Fruit fly (Drosophila melanogaster): ENCODE measurements around the gene lwr.

lwr gene

dm6 chr2L:501622-502021 lies 40.8 kb downstream of the lwr start:
- no peak for TF ChIP-seq CG17801 (GFP tag; optimal IDR thresholded peaks at IDR 0.05; ENCODE audit: partially characterized antibody)

dm6 chr2L:499939-500338 lies 42.4 kb downstream of the lwr start:
- TF ChIP-seq CG17801 (GFP tag; optimal IDR thresholded peaks at IDR 0.05; ENCODE audit: partially characterized antibody), result no peak

- no peak for TF ChIP-seq CG17801 (GFP tag; optimal IDR thresholded peaks at IDR 0.05; ENCODE audit: partially characterized antibody)
Measured at dm6 chr2L:498474-498821, 43.9 kb downstream of the lwr start.

dm6 chr2L:497657-498473 lies 44.5 kb downstream of the lwr start:
- TF ChIP-seq CG17801 (GFP tag; optimal IDR thresholded peaks at IDR 0.05; ENCODE audit: partially characterized antibody), result no peak

- no peak for TF ChIP-seq CG17801 (GFP tag; optimal IDR thresholded peaks at IDR 0.05; ENCODE audit: partially characterized antibody)
Measured at dm6 chr2L:496841-497240, 45.5 kb downstream of the lwr start.

dm6 chr2L:496436-496835 lies 45.9 kb downstream of the lwr start:
- no peak for TF ChIP-seq CG17801 (GFP tag; optimal IDR thresholded peaks at IDR 0.05; ENCODE audit: partially characterized antibody)

dm6 chr2L:495381-496240 lies 46.8 kb downstream of the lwr start:
- TF ChIP-seq CG17801 (GFP tag; optimal IDR thresholded peaks at IDR 0.05; ENCODE audit: partially characterized antibody), result no peak

- TF ChIP-seq CG17801 (GFP tag; optimal IDR thresholded peaks at IDR 0.05; ENCODE audit: partially characterized antibody), result peak; percentile 21
Measured at dm6 chr2L:493274-493673, 49.1 kb downstream of the lwr start.

- no peak for TF ChIP-seq CG17801 (GFP tag; optimal IDR thresholded peaks at IDR 0.05; ENCODE audit: partially characterized antibody)
Measured at dm6 chr2L:492225-492624, 50.2 kb downstream of the lwr start.
